Fruit fly (Drosophila melanogaster) whole organism, embryonic: Measurements from ENCODE around the gene CG10337.

Source experiments
- CG10274 ChIP-seq: fragments of 200-800 bp; sonication (Bioruptor generic); optimal IDR thresholded peaks from 3 replicates; lab custom pipeline; 2017; ENCODE audit warnings: missing biosample characterization, mild to moderate bottlenecking, missing genetic modification characterization
- CG10543 ChIP-seq: fragments of 200-800 bp; sonication (Bioruptor generic); optimal IDR thresholded peaks from 3 replicates; lab custom pipeline; 2017; ENCODE audit warnings: missing biosample characterization, mild to moderate bottlenecking, missing genetic modification characterization, moderate library complexity
- CG11560 ChIP-seq: fragments of 200-800 bp; sonication (Bioruptor generic); IDR thresholded peaks from 3 replicates; pipeline ENCODE4 v1.3.6; 2022; ENCODE audit warnings: missing biosample characterization, missing genetic modification characterization
- CG12104 ChIP-seq: fragments of 200-800 bp; sonication (Bioruptor generic); optimal IDR thresholded peaks from 3 replicates; lab custom pipeline; 2016; ENCODE audit warnings: missing biosample characterization, missing genetic modification characterization
- CG12219 ChIP-seq: fragments of 200-800 bp; sonication (Bioruptor generic); optimal IDR thresholded peaks from 3 replicates; lab custom pipeline; 2018; ENCODE audit warnings: missing biosample characterization, mild to moderate bottlenecking, missing genetic modification characterization
- CG12391 ChIP-seq: fragments of 200-800 bp; sonication (Bioruptor generic); optimal IDR thresholded peaks from 3 replicates; lab custom pipeline; 2018; ENCODE audit warnings: missing biosample characterization, mild to moderate bottlenecking, missing genetic modification characterization, moderate library complexity
- CG15269 ChIP-seq: fragments of 200-800 bp; sonication (Bioruptor generic); optimal IDR thresholded peaks from 2 replicates; lab custom pipeline; 2018; ENCODE audit warnings: missing biosample characterization, mild to moderate bottlenecking, missing genetic modification characterization, moderate library complexity
- CG15479 ChIP-seq: fragments of 200-800 bp; sonication (Bioruptor generic); optimal IDR thresholded peaks from 3 replicates; lab custom pipeline; 2019; ENCODE audit warnings: missing biosample characterization, mild to moderate bottlenecking, missing genetic modification characterization, moderate library complexity
- CG15601 ChIP-seq: fragments of 200-800 bp; sonication (Bioruptor generic); optimal IDR thresholded peaks from 3 replicates; lab custom pipeline; 2019; ENCODE audit warnings: missing biosample characterization, mild to moderate bottlenecking, missing genetic modification characterization, moderate library complexity
- CG1603 ChIP-seq: fragments of 200-800 bp; sonication (Bioruptor generic); optimal IDR thresholded peaks from 2 replicates; lab custom pipeline; 2019; ENCODE audit warnings: missing biosample characterization, mild to moderate bottlenecking, missing genetic modification characterization, moderate library complexity
- CG16863 ChIP-seq: fragments of 200-800 bp; sonication (Bioruptor generic); optimal IDR thresholded peaks from 3 replicates; lab custom pipeline; 2016; ENCODE audit warnings: missing biosample characterization, missing genetic modification characterization
- CG17385 ChIP-seq: fragments of 200-800 bp; sonication (Bioruptor generic); optimal IDR thresholded peaks from 3 replicates; lab custom pipeline; 2018; ENCODE audit warnings: missing biosample characterization, mild to moderate bottlenecking, missing genetic modification characterization
- CG2116 ChIP-seq: fragments of 200-800 bp; sonication (Bioruptor generic); optimal IDR thresholded peaks from 3 replicates; lab custom pipeline; 2018; ENCODE audit warnings: missing biosample characterization, mild to moderate bottlenecking, missing genetic modification characterization
- CG2712 ChIP-seq: fragments of 200-800 bp; optimal IDR thresholded peaks from 3 replicates; lab custom pipeline; 2019; ENCODE audit warnings: missing biosample characterization, mild to moderate bottlenecking, missing genetic modification characterization, moderate library complexity
- CG33557 ChIP-seq: fragments of 200-800 bp; sonication (Bioruptor generic); optimal IDR thresholded peaks from 2 replicates; lab custom pipeline; 2019; ENCODE audit warnings: missing biosample characterization, mild to moderate bottlenecking, missing genetic modification characterization, moderate library complexity
- CG34422 ChIP-seq: fragments of 200-800 bp; sonication (Bioruptor generic); IDR thresholded peaks from 3 replicates; pipeline ENCODE4 v1.3.6; 2022; ENCODE audit warnings: missing biosample characterization, missing genetic modification characterization
- CG3726 ChIP-seq: fragments of 200-800 bp; sonication (Bioruptor generic); IDR thresholded peaks from 3 replicates; pipeline ENCODE4, ENCODE4 v1.3.6; 2022; ENCODE audit warnings: missing biosample characterization, missing genetic modification characterization
- CG6654 ChIP-seq: fragments of 200-800 bp; sonication (Bioruptor generic); optimal IDR thresholded peaks from 2 replicates; lab custom pipeline; 2017; ENCODE audit warnings: missing biosample characterization, mild to moderate bottlenecking, missing genetic modification characterization
- CG8281 ChIP-seq: fragments of 200-800 bp; sonication (Bioruptor generic); optimal IDR thresholded peaks from 2 replicates; lab custom pipeline; 2018; ENCODE audit warnings: missing biosample characterization, mild to moderate bottlenecking, missing genetic modification characterization, moderate library complexity
- Dbx ChIP-seq: fragments of 200-800 bp; sonication (Bioruptor generic); IDR thresholded peaks from 3 replicates; pipeline ENCODE4 v1.3.6; 2022; ENCODE audit warnings: missing biosample characterization, missing genetic modification characterization
- Doc3 ChIP-seq: fragments of 200-800 bp; sonication (Bioruptor generic); IDR thresholded peaks from 3 replicates; pipeline ENCODE4 v1.3.6; 2022; ENCODE audit warnings: missing biosample characterization, missing genetic modification characterization; ENCODE audit not compliant: partially characterized antibody
- Hmr ChIP-seq: fragments of 200-800 bp; sonication (Bioruptor generic); optimal IDR thresholded peaks from 3 replicates; lab custom pipeline; 2017; ENCODE audit warnings: mild to moderate bottlenecking, missing biosample characterization, missing genetic modification reagents, missing genetic modification characterization
- NC2β ChIP-seq: fragments of 200-800 bp; sonication (Bioruptor generic); optimal IDR thresholded peaks from 2 replicates; lab custom pipeline; 2016; ENCODE audit warnings: missing biosample characterization, missing genetic modification characterization
- Oaz ChIP-seq: fragments of 200-800 bp; sonication (Bioruptor generic); IDR thresholded peaks from 2 replicates; pipeline ENCODE4 v1.3.6; 2022; ENCODE audit warnings: missing biosample characterization, missing genetic modification characterization
- Rfx ChIP-seq: fragments of 200-800 bp; sonication (Bioruptor generic); IDR thresholded peaks from 2 replicates; pipeline ENCODE4 v1.3.6; 2022; ENCODE audit warnings: missing biosample characterization, missing genetic modification characterization
- Scr ChIP-seq: fragments of 200-800 bp; sonication (Bioruptor generic); IDR thresholded peaks from 2 replicates; pipeline ENCODE4 v1.3.6; 2022; ENCODE audit warnings: missing biosample characterization, missing genetic modification characterization; ENCODE audit not compliant: partially characterized antibody
- Sox100B ChIP-seq: fragments of 200-800 bp; sonication (Bioruptor generic); optimal IDR thresholded peaks from 3 replicates; lab custom pipeline; 2018; ENCODE audit warnings: missing biosample characterization, mild to moderate bottlenecking, missing genetic modification characterization
- TFAM ChIP-seq: fragments of 200-800 bp; sonication (Bioruptor generic); optimal IDR thresholded peaks from 2 replicates; lab custom pipeline; 2017; ENCODE audit warnings: missing biosample characterization, missing genetic modification characterization, inconsistent platforms
- Xrp1 ChIP-seq: fragments of 200-800 bp; sonication (Bioruptor generic); IDR thresholded peaks from 2 replicates; pipeline ENCODE4 v1.3.6; 2022; ENCODE audit warnings: missing biosample characterization, missing genetic modification characterization
- ac ChIP-seq: fragments of 200-800 bp; sonication (Bioruptor generic); optimal IDR thresholded peaks from 3 replicates; lab custom pipeline; 2017; ENCODE audit warnings: missing biosample characterization, mild to moderate bottlenecking, missing genetic modification characterization
- az2 ChIP-seq: fragments of 200-800 bp; sonication (Bioruptor generic); optimal IDR thresholded peaks from 3 replicates; lab custom pipeline; 2016; ENCODE audit warnings: missing biosample characterization, missing genetic modification characterization
- bab2 ChIP-seq: fragments of 200-800 bp; sonication (Bioruptor generic); optimal IDR thresholded peaks from 2 replicates; lab custom pipeline; 2016; ENCODE audit warnings: missing biosample characterization, missing genetic modification characterization
- bigmax ChIP-seq: fragments of 200-800 bp; sonication (Bioruptor generic); optimal IDR thresholded peaks from 2 replicates; lab custom pipeline; 2018; ENCODE audit warnings: missing biosample characterization, mild to moderate bottlenecking, missing genetic modification characterization
- bowl ChIP-seq: fragments of 200-800 bp; sonication (Bioruptor generic); IDR thresholded peaks from 2 replicates; pipeline ENCODE4 v1.3.6; 2022; ENCODE audit warnings: missing biosample characterization, missing genetic modification characterization
- bsh ChIP-seq, 2 experiments: fragments of 200-800 bp; sonication (Bioruptor generic); optimal IDR thresholded peaks; 2 replicates each; lab custom pipeline; 2017 to 2018; ENCODE audit warnings: mild to moderate bottlenecking in 2 of 2, missing biosample characterization in 2 of 2, missing genetic modification characterization in 2 of 2, moderate library complexity in 1 of 2
- btn ChIP-seq: fragments of 200-800 bp; sonication (Bioruptor generic); optimal IDR thresholded peaks from 2 replicates; lab custom pipeline; 2016; ENCODE audit warnings: missing biosample characterization, missing genetic modification characterization
- croc ChIP-seq: fragments of 200-800 bp; sonication (Bioruptor generic); conservative IDR thresholded peaks from 3 replicates; pipeline ENCODE4 v1.3.6; 2022; ENCODE audit warnings: missing biosample characterization, missing genetic modification characterization
- ewg ChIP-seq: fragments of 200-800 bp; sonication (Bioruptor generic); optimal IDR thresholded peaks from 3 replicates; lab custom pipeline; 2017; ENCODE audit warnings: mild to moderate bottlenecking, missing biosample characterization, missing genetic modification reagents, missing genetic modification characterization
- fru ChIP-seq: fragments of >200 bp; optimal IDR thresholded peaks from 2 replicates; lab custom pipeline; 2017
- gcm ChIP-seq: fragments of 200-800 bp; sonication (Bioruptor generic); optimal IDR thresholded peaks from 2 replicates; lab custom pipeline; 2019; ENCODE audit warnings: missing biosample characterization, mild to moderate bottlenecking, missing genetic modification characterization, moderate library complexity
- ind ChIP-seq: fragments of 200-800 bp; sonication (Bioruptor generic); optimal IDR thresholded peaks from 3 replicates; lab custom pipeline; 2016; ENCODE audit warnings: missing biosample characterization, missing genetic modification characterization
- nmo ChIP-seq: fragments of 200-800 bp; sonication (Bioruptor generic); optimal IDR thresholded peaks from 2 replicates; lab custom pipeline; 2018; ENCODE audit warnings: missing biosample characterization, mild to moderate bottlenecking, missing genetic modification characterization, moderate library complexity
- onecut ChIP-seq: fragments of 200-800 bp; sonication (Bioruptor generic); IDR thresholded peaks from 2 replicates; pipeline ENCODE4 v1.3.6; 2022; ENCODE audit warnings: missing biosample characterization, missing genetic modification characterization
- pfk ChIP-seq: fragments of 200-800 bp; sonication (Bioruptor generic); optimal IDR thresholded peaks from 2 replicates; lab custom pipeline; 2018; ENCODE audit warnings: missing biosample characterization, mild to moderate bottlenecking, missing genetic modification characterization, moderate library complexity
- ranshi ChIP-seq: fragments of 200-800 bp; sonication (Bioruptor generic); IDR thresholded peaks from 2 replicates; pipeline ENCODE4 v1.3.6; 2022; ENCODE audit warnings: missing biosample characterization, missing genetic modification characterization
- sens ChIP-seq: fragments of 200-800 bp; sonication (Bioruptor generic); peaks from one replicate; lab custom pipeline; 2016; ENCODE audit warnings: missing biosample characterization, missing genetic modification characterization
- slbo ChIP-seq: fragments of 200-800 bp; sonication (Bioruptor generic); IDR thresholded peaks from 2 replicates; pipeline ENCODE4 v1.3.6; 2022; ENCODE audit warnings: missing biosample characterization, missing genetic modification characterization
- ssp ChIP-seq: fragments of 200-800 bp; sonication (Bioruptor generic); IDR thresholded peaks from 2 replicates; pipeline ENCODE4 v1.3.6; 2022; ENCODE audit warnings: missing biosample characterization, missing genetic modification characterization
- tx ChIP-seq: fragments of 200-800 bp; sonication (Bioruptor generic); optimal IDR thresholded peaks from 2 replicates; lab custom pipeline; 2016; ENCODE audit warnings: missing biosample characterization, missing genetic modification characterization
- vvl ChIP-seq: fragments of 200-800 bp; sonication (Bioruptor generic); IDR thresholded peaks from 2 replicates; pipeline ENCODE4 v1.3.6; 2022; ENCODE audit warnings: missing biosample characterization, missing genetic modification characterization
- zen ChIP-seq: fragments of 200-800 bp; sonication (Bioruptor generic); optimal IDR thresholded peaks from 3 replicates; lab custom pipeline; 2018; ENCODE audit warnings: missing biosample characterization, mild to moderate bottlenecking, missing genetic modification characterization, moderate library complexity

The CG10337 gene

dm6 chr2L:19576299-19576971 lies 29.7 kb upstream of the CG10337 start (continued):
- TF ChIP-seq CG1603 (tag; lab: Kevin White, UChicago): no peak
- TF ChIP-seq Doc3 (GFP tag; lab: Robert Waterston, UW): no peak
- no peak for TF ChIP-seq CG15601 (tag; lab: Kevin White, UChicago)
- TF ChIP-seq fru (lab: Kevin White, UChicago): no peak
- peak; percentile 13 for TF ChIP-seq CG10274
- TF ChIP-seq sens (GFP tag; lab: Kevin White, UChicago): peak; percentile 73
- TF ChIP-seq CG2116 (GFP tag; lab: Kevin White, UChicago): peak; percentile 9
- TF ChIP-seq CG15479 (GFP tag; lab: Kevin White, UChicago): peak; percentile 93
- no peak for TF ChIP-seq CG33557 (GFP tag; lab: Kevin White, UChicago)
- TF ChIP-seq slbo: no peak
- TF ChIP-seq Scr (GFP tag; lab: Robert Waterston, UW): no peak
- TF ChIP-seq CG11560 (tag; lab: Robert Waterston, UW): no peak
- TF ChIP-seq vvl (GFP tag; lab: Robert Waterston, UW): no peak
- no peak for TF ChIP-seq CG6654 (GFP tag; lab: Kevin White, UChicago)
- TF ChIP-seq bigmax: no peak
- TF ChIP-seq onecut (GFP tag; lab: Robert Waterston, UW): no peak
- no peak for TF ChIP-seq CG34422
- no peak for TF ChIP-seq CG15269 (tag; lab: Kevin White, UChicago)
- TF ChIP-seq croc (GFP tag; lab: Robert Waterston, UW): no peak
- no peak for TF ChIP-seq CG12104 (GFP tag; lab: Kevin White, UChicago)
- no peak for TF ChIP-seq bowl (GFP tag; lab: Robert Waterston, UW)
- no peak for TF ChIP-seq nmo (GFP tag; lab: Kevin White, UChicago)
- no peak for TF ChIP-seq CG8281 (tag; lab: Kevin White, UChicago)
- no peak for TF ChIP-seq pfk
- no peak for TF ChIP-seq Oaz (GFP tag; lab: Robert Waterston, UW)
- TF ChIP-seq CG12391: no peak
- no peak for TF ChIP-seq gcm (GFP tag; lab: Kevin White, UChicago)
- no peak for TF ChIP-seq CG3726
- no peak for TF ChIP-seq bab2 (GFP tag; lab: Kevin White, UChicago)
- no peak for TF ChIP-seq TFAM
- no peak for TF ChIP-seq NC2β (GFP tag; lab: Kevin White, UChicago)
- TF ChIP-seq CG2712 (tag; lab: Kevin White, UChicago): no peak
- peak; percentile 40 for TF ChIP-seq ac (GFP tag; lab: Kevin White, UChicago)
- peak; percentile 88 for TF ChIP-seq ewg (GFP tag; lab: Kevin White, UChicago)
- TF ChIP-seq CG17385 (GFP tag; lab: Kevin White, UChicago): no peak
- TF ChIP-seq Xrp1: no peak; the same call in 1 of the 2 replicates
- TF ChIP-seq ranshi (GFP tag; lab: Robert Waterston, UW): no peak
- no peak for TF ChIP-seq CG12219
- TF ChIP-seq Hmr (GFP tag; lab: Kevin White, UChicago): no peak
- no peak for TF ChIP-seq tx (GFP tag; lab: Kevin White, UChicago)
- TF ChIP-seq az2 (GFP tag; lab: Kevin White, UChicago): no peak
- no peak for TF ChIP-seq Dbx (GFP tag; lab: Robert Waterston, UW)
- TF ChIP-seq ssp: no peak
- TF ChIP-seq btn (GFP tag; lab: Kevin White, UChicago): peak; percentile 3
- TF ChIP-seq zen (tag; lab: Kevin White, UChicago): no peak
- peak; percentile 21 for TF ChIP-seq Sox100B (GFP tag; lab: Kevin White, UChicago)
- TF ChIP-seq CG16863 (GFP tag; lab: Kevin White, UChicago): no peak
- no peak for TF ChIP-seq CG10543 (GFP tag; lab: Kevin White, UChicago)
- TF ChIP-seq bsh (GFP tag; optimal IDR thresholded peaks at IDR 0.05; lab: Kevin White, UChicago): peak in 1 of 2 experiments; percentile 1
- TF ChIP-seq ind (GFP tag; lab: Kevin White, UChicago): no peak
- TF ChIP-seq Rfx: no peak
